Worm (Caenorhabditis elegans) whole organism, L4 larva: Measurements from ENCODE around the gene F58A4.2.

Experiments
- F26F4.8 ChIP-seq: fragments of 200-800 bp; sonication (Bioruptor generic); conservative IDR thresholded peaks from 2 replicates; pipeline ENCODE4 v1.3.6; 2022; ENCODE audit warnings: missing genetic modification characterization, missing compliant biosample characterization
- F37D6.2 ChIP-seq: sonication (generic microtip); optimal IDR thresholded peaks from 2 replicates; lab custom pipeline; 2016; ENCODE audit warnings: mild to moderate bottlenecking, missing genetic modification characterization, missing compliant biosample characterization
- R02D3.7 ChIP-seq: fragments of 150-350 bp; sonication (generic microtip); optimal IDR thresholded peaks from 3 replicates; lab custom pipeline; 2014; ENCODE audit warnings: missing biosample characterization, missing genetic modification characterization
- ZK546.5 ChIP-seq, 2 experiments: sonication (generic microtip); optimal IDR thresholded peaks; 2 replicates each; lab custom pipeline; 2017; ENCODE audit warnings: missing biosample characterization in 2 of 2, missing genetic modification characterization in 2 of 2
- aly-2 ChIP-seq: sonication (generic microtip); optimal IDR thresholded peaks from 2 replicates; lab custom pipeline; 2018; ENCODE audit warnings: missing biosample characterization, missing genetic modification characterization
- ama-1 ChIP-seq: fragments of 150-350 bp; optimal IDR thresholded peaks from 2 replicates; lab custom pipeline; 2014; ENCODE audit warnings: inconsistent platforms, mixed read lengths
- attf-4 ChIP-seq: sonication (generic microtip); optimal IDR thresholded peaks from 3 replicates; lab custom pipeline; 2017; ENCODE audit warnings: missing biosample characterization, missing genetic modification characterization
- ceh-20 ChIP-seq: fragments of 200-800 bp; sonication (Bioruptor generic); IDR thresholded peaks from 2 replicates; pipeline ENCODE4 v1.3.6; 2022; ENCODE audit warnings: missing genetic modification reagents, missing genetic modification characterization, missing compliant biosample characterization
- ceh-62 ChIP-seq: sonication (generic microtip); optimal IDR thresholded peaks from 2 replicates; lab custom pipeline; 2017; ENCODE audit warnings: missing biosample characterization, missing genetic modification characterization
- ceh-82 ChIP-seq: sonication (generic microtip); optimal IDR thresholded peaks from 2 replicates; lab custom pipeline; 2017; ENCODE audit warnings: missing biosample characterization, missing genetic modification characterization
- ces-1 ChIP-seq: fragments of 150-350 bp; sonication (generic microtip); optimal IDR thresholded peaks from 4 replicates; lab custom pipeline; 2014; ENCODE audit warnings: missing biosample characterization, missing genetic modification reagents, missing genetic modification characterization
- cey-2 ChIP-seq: sonication (generic microtip); optimal IDR thresholded peaks from 3 replicates; lab custom pipeline; 2017; ENCODE audit warnings: missing genetic modification characterization, mild to moderate bottlenecking, missing compliant biosample characterization, antibody characterized with exemption, borderline replicate concordance; ENCODE audit not compliant: insufficient read depth
- daf-16 ChIP-seq, 3 experiments: sonication (generic microtip); optimal IDR thresholded peaks; 2 replicates each; lab custom pipeline; 2016 to 2017; ENCODE audit warnings: missing genetic modification characterization in 3 of 3, missing genetic modification reagents in 3 of 3, mild to moderate bottlenecking in 2 of 3, missing compliant biosample characterization in 2 of 3, missing biosample characterization in 1 of 3, moderate library complexity in 1 of 3
- daf-19 ChIP-seq: fragments of 200-800 bp; sonication (Bioruptor generic); conservative IDR thresholded peaks from 2 replicates; pipeline ENCODE4 v1.3.6; 2022; ENCODE audit warnings: missing genetic modification characterization, missing compliant biosample characterization
- daf-8 ChIP-seq: fragments of 200-800 bp; sonication (Bioruptor generic); IDR thresholded peaks from 2 replicates; pipeline ENCODE4 v1.3.6; 2022; ENCODE audit warnings: missing genetic modification characterization, missing compliant biosample characterization
- dpl-1 ChIP-seq: fragments of 150-350 bp; optimal IDR thresholded peaks from 2 replicates; lab custom pipeline; 2014; ENCODE audit warnings: missing biosample characterization, missing genetic modification reagents, missing genetic modification characterization
- duxl-1 ChIP-seq: sonication (generic microtip); optimal IDR thresholded peaks from 2 replicates; lab custom pipeline; 2016; ENCODE audit warnings: mild to moderate bottlenecking, missing genetic modification characterization, moderate library complexity, missing compliant biosample characterization; ENCODE audit not compliant: poor library complexity
- dve-1 ChIP-seq: sonication (generic microtip); optimal IDR thresholded peaks from 2 replicates; lab custom pipeline; 2017; ENCODE audit warnings: antibody characterized with exemption, mild to moderate bottlenecking, missing genetic modification characterization, missing compliant biosample characterization; ENCODE audit not compliant: insufficient read depth
- egl-27 ChIP-seq: sonication (generic microtip); optimal IDR thresholded peaks from 3 replicates; lab custom pipeline; 2017; ENCODE audit warnings: missing biosample characterization, missing genetic modification reagents, missing genetic modification characterization
- egl-43 ChIP-seq: fragments of 200-800 bp; sonication (Bioruptor generic); IDR thresholded peaks from 2 replicates; pipeline ENCODE4 v1.3.6; 2022; ENCODE audit warnings: missing genetic modification reagents, missing genetic modification characterization, missing compliant biosample characterization
- gei-8 ChIP-seq: fragments of 200-800 bp; sonication (Bioruptor generic); optimal IDR thresholded peaks from 2 replicates; lab custom pipeline; 2018; ENCODE audit warnings: mild to moderate bottlenecking, missing genetic modification characterization, missing compliant biosample characterization
- lim-7 ChIP-seq: fragments of 200-800 bp; sonication (Bioruptor generic); IDR thresholded peaks from 2 replicates; pipeline ENCODE4 v1.3.6; 2022; ENCODE audit warnings: missing genetic modification characterization, missing compliant biosample characterization
- lin-1 ChIP-seq: fragments of 200-800 bp; sonication (Bioruptor generic); IDR thresholded peaks from 2 replicates; pipeline ENCODE4 v1.3.6; 2022; ENCODE audit warnings: missing genetic modification reagents, missing genetic modification characterization, missing compliant biosample characterization
- lin-13 ChIP-seq: fragments of 150-350 bp; optimal IDR thresholded peaks from 2 replicates; lab custom pipeline; 2014; ENCODE audit warnings: missing biosample characterization, missing genetic modification reagents, missing genetic modification characterization
- lin-15B ChIP-seq: fragments of 150-350 bp; sonication (generic microtip); optimal IDR thresholded peaks from 3 replicates; lab custom pipeline; 2014; ENCODE audit warnings: missing biosample characterization, missing genetic modification characterization
- lir-3 ChIP-seq: sonication (generic microtip); optimal IDR thresholded peaks from 2 replicates; lab custom pipeline; 2016; ENCODE audit warnings: mild to moderate bottlenecking, missing genetic modification characterization, missing compliant biosample characterization
- madf-9 ChIP-seq: fragments of 200-800 bp; sonication (Bioruptor generic); conservative IDR thresholded peaks from 2 replicates; pipeline ENCODE4 v1.3.6; 2022; ENCODE audit warnings: missing genetic modification reagents, missing genetic modification characterization, missing compliant biosample characterization
- mep-1 ChIP-seq: fragments of 150-350 bp; sonication (generic microtip); optimal IDR thresholded peaks from 3 replicates; lab custom pipeline; 2014; ENCODE audit warnings: missing biosample characterization, missing genetic modification characterization
- mes-2 ChIP-seq: sonication (generic microtip); optimal IDR thresholded peaks from 2 replicates; lab custom pipeline; 2016; ENCODE audit warnings: missing genotype, mild to moderate bottlenecking, missing genetic modification characterization, missing compliant biosample characterization; ENCODE audit not compliant: poor library complexity, severe bottlenecking
- mxl-3 ChIP-seq: fragments of 200-800 bp; sonication (Bioruptor generic); optimal IDR thresholded peaks from 2 replicates; lab custom pipeline; 2018; ENCODE audit warnings: mild to moderate bottlenecking, missing genetic modification characterization, missing compliant biosample characterization
- nhr-237 ChIP-seq: sonication (generic microtip); optimal IDR thresholded peaks from 2 replicates; lab custom pipeline; 2017; ENCODE audit warnings: missing biosample characterization, missing genetic modification characterization
- nhr-28 ChIP-seq: fragments of 150-350 bp; optimal IDR thresholded peaks from 2 replicates; lab custom pipeline; 2014; ENCODE audit warnings: missing biosample characterization, missing genetic modification characterization
- nhr-48 ChIP-seq: sonication (generic microtip); optimal IDR thresholded peaks from 2 replicates; lab custom pipeline; 2016; ENCODE audit warnings: mild to moderate bottlenecking, missing genetic modification characterization, missing compliant biosample characterization
- nhr-6 ChIP-seq: fragments of 150-350 bp; optimal IDR thresholded peaks from 2 replicates; lab custom pipeline; 2014; ENCODE audit warnings: missing biosample characterization, missing genetic modification characterization
- nhr-76 ChIP-seq: fragments of 150-350 bp; optimal IDR thresholded peaks from 2 replicates; lab custom pipeline; 2014; ENCODE audit warnings: missing biosample characterization, missing genetic modification characterization
- pha-4 ChIP-seq, 2 experiments: fragments of 150-350 bp in 1 of 2; fragments of 200-800 bp in 1 of 2; sonication (Bioruptor generic) in 1 of 2; IDR thresholded peaks in 1 of 2; optimal IDR thresholded peaks in 1 of 2; 2 replicates each; pipeline versions ENCODE4 v1.3.6 to Lab custom; 2014 to 2022; ENCODE audit warnings: missing genetic modification characterization in 2 of 2, missing genetic modification reagents in 2 of 2, missing biosample characterization in 1 of 2, missing compliant biosample characterization in 1 of 2
- pqm-1 ChIP-seq: sonication (generic microtip); optimal IDR thresholded peaks from 2 replicates; lab custom pipeline; 2017; ENCODE audit warnings: missing biosample characterization, missing genetic modification characterization
- sdz-12 ChIP-seq: fragments of 200-800 bp; sonication (Bioruptor generic); optimal IDR thresholded peaks from 2 replicates; lab custom pipeline; 2018; ENCODE audit warnings: mild to moderate bottlenecking, missing genetic modification characterization, missing compliant biosample characterization
- skn-1 ChIP-seq: fragments of 150-350 bp; optimal IDR thresholded peaks from 2 replicates; lab custom pipeline; 2014; ENCODE audit warnings: missing biosample characterization, missing genetic modification characterization
- spr-1 ChIP-seq: sonication (generic microtip); optimal IDR thresholded peaks from 2 replicates; lab custom pipeline; 2016; ENCODE audit warnings: mild to moderate bottlenecking, missing genetic modification characterization, missing compliant biosample characterization
- spr-3 ChIP-seq: fragments of 200-800 bp; sonication (Bioruptor generic); optimal IDR thresholded peaks from 2 replicates; lab custom pipeline; 2018; ENCODE audit warnings: mild to moderate bottlenecking, missing genetic modification characterization, missing compliant biosample characterization
- tag-97 ChIP-seq: fragments of 200-800 bp; sonication (Bioruptor generic); IDR thresholded peaks from 2 replicates; pipeline ENCODE4 v1.3.6; 2022; ENCODE audit warnings: missing genetic modification characterization, missing compliant biosample characterization
- unc-62 ChIP-seq, 3 experiments: fragments of 150-350 bp in 1 of 3; sonication (generic microtip); optimal IDR thresholded peaks in 2 of 3; peaks in 1 of 3; 1 replicate in 1 of 3; 2 replicates in 2 of 3; lab custom pipeline; 2014 to 2017; ENCODE audit warnings: missing biosample characterization in 3 of 3, missing genetic modification characterization in 3 of 3, missing genetic modification reagents in 3 of 3, missing genotype in 1 of 3
- vab-7 ChIP-seq: fragments of 200-800 bp; sonication (Bioruptor generic); IDR thresholded peaks from 2 replicates; pipeline ENCODE4 v1.3.6; 2022; ENCODE audit warnings: missing genetic modification reagents, missing genetic modification characterization, missing compliant biosample characterization
- zag-1 ChIP-seq: fragments of 150-350 bp; optimal IDR thresholded peaks from 2 replicates; lab custom pipeline; 2014; ENCODE audit warnings: missing biosample characterization, missing genetic modification characterization
- zip-11 ChIP-seq: fragments of 200-800 bp; sonication (Bioruptor generic); IDR thresholded peaks from 2 replicates; pipeline ENCODE4 v1.3.6; 2022; ENCODE audit warnings: missing genetic modification characterization, missing compliant biosample characterization
- zip-2 ChIP-seq: fragments of 150-350 bp; optimal IDR thresholded peaks from 2 replicates; lab custom pipeline; 2014; ENCODE audit warnings: missing biosample characterization, missing genetic modification characterization
- ztf-11 ChIP-seq: fragments of 150-350 bp; optimal IDR thresholded peaks from 2 replicates; lab custom pipeline; 2014; ENCODE audit warnings: missing biosample characterization, missing genetic modification characterization
- ztf-7 ChIP-seq: fragments of 150-350 bp; optimal IDR thresholded peaks from 2 replicates; lab custom pipeline; 2014; ENCODE audit warnings: missing biosample characterization, missing genetic modification characterization

The F58A4.2 gene

ce11 chrIII:9619079-9619761, 18.7 kb upstream of the F58A4.2 start, which contains the start of gene hlh-11 (continued):
- peak; percentile 93 for TF ChIP-seq nhr-48 (tag; lab: Kevin White, UChicago)
- TF ChIP-seq mep-1 = peak; percentile 97
- TF ChIP-seq cey-2 (tag; lab: Kevin White, UChicago) = peak; percentile 64
- TF ChIP-seq dpl-1 (GFP tag; lab: Kevin White, UChicago) = peak; percentile 64
- TF ChIP-seq ceh-20 = peak; percentile 64
- no peak for TF ChIP-seq madf-9
- TF ChIP-seq lir-3 (tag; lab: Kevin White, UChicago) = no peak
- no peak for TF ChIP-seq zip-11 (GFP tag; lab: Robert Waterston, UW)
- no peak for TF ChIP-seq ztf-7 (tag; lab: Kevin White, UChicago)
- no peak for TF ChIP-seq aly-2 (tag; lab: Kevin White, UChicago)
- no peak for TF ChIP-seq lin-15B (tag; lab: Kevin White, UChicago)
- TF ChIP-seq lin-1 = peak; percentile 66
- TF ChIP-seq skn-1 (tag; lab: Kevin White, UChicago) = peak; percentile 13
- no peak for TF ChIP-seq daf-8
- peak; percentile 85 for TF ChIP-seq nhr-6 (tag; lab: Kevin White, UChicago)
- no peak for TF ChIP-seq ceh-62 (tag; lab: Kevin White, UChicago)
- peak; percentile 38 for TF ChIP-seq lin-13 (GFP tag; lab: Kevin White, UChicago)
- TF ChIP-seq nhr-28 (tag; lab: Kevin White, UChicago) = peak; percentile 83
- 0 out of 2 replicates have a peak, but pooled peaks have one; percentile 43 for TF ChIP-seq vab-7
- peak; percentile 10 for TF ChIP-seq nhr-76 (tag; lab: Kevin White, UChicago)
- TF ChIP-seq duxl-1 (tag; lab: Kevin White, UChicago) = peak; percentile 25
- peak in 1 of 2 experiments; percentile 82 for TF ChIP-seq unc-62 (GFP tag; optimal IDR thresholded peaks at IDR 0.05 in 1 of 2; lab: Kevin White, UChicago)
- peak; percentile 43 for TF ChIP-seq unc-62 (tag; optimal IDR thresholded peaks at IDR 0.05; lab: Kevin White, UChicago)
- peak; percentile 95 for TF ChIP-seq dve-1 (tag; lab: Kevin White, UChicago)
- TF ChIP-seq F37D6.2 (tag; lab: Kevin White, UChicago) = peak; percentile 90
- peak; percentile 64 for TF ChIP-seq nhr-237 (tag; lab: Kevin White, UChicago)
- TF ChIP-seq daf-19 (GFP tag; lab: Robert Waterston, UW) = no peak
- TF ChIP-seq gei-8 (GFP tag; lab: Kevin White, UChicago) = peak; percentile 89
- TF ChIP-seq spr-1 (tag; lab: Kevin White, UChicago) = peak; percentile 88
- TF ChIP-seq ZK546.5 (tag; optimal IDR thresholded peaks at IDR 0.05; lab: Kevin White, UChicago) = peak in 1 of 2 experiments; percentile 47
- peak; percentile 97 for TF ChIP-seq mxl-3 (GFP tag; lab: Kevin White, UChicago)
- TF ChIP-seq daf-16 (GFP tag; optimal IDR thresholded peaks at IDR 0.05; lab: Kevin White, UChicago) = peak in 1 of 2 experiments; percentile 81
- peak; percentile 66 for TF ChIP-seq daf-16 (tag; optimal IDR thresholded peaks at IDR 0.05; lab: Kevin White, UChicago)
- peak; percentile 22 for TF ChIP-seq spr-3 (GFP tag; lab: Kevin White, UChicago)
- TF ChIP-seq ztf-11 (tag; lab: Kevin White, UChicago) = no peak
- no peak for TF ChIP-seq ceh-82 (tag; lab: Kevin White, UChicago)
- TF ChIP-seq tag-97 (GFP tag; lab: Robert Waterston, UW) = no peak
- TF ChIP-seq sdz-12 (GFP tag; lab: Kevin White, UChicago) = no peak
- TF ChIP-seq R02D3.7 (tag; lab: Kevin White, UChicago) = no peak
- peak; percentile 62; the same call in 1 of the 2 replicates for TF ChIP-seq egl-43 (GFP tag; lab: Robert Waterston, UW)
- no peak; the same call in 1 of the 2 replicates for TF ChIP-seq lim-7 (GFP tag; lab: Robert Waterston, UW)
- TF ChIP-seq attf-4 (tag; lab: Kevin White, UChicago) = no peak
- TF ChIP-seq ama-1 (lab: Kevin White, UChicago) = no peak
- no peak for TF ChIP-seq F26F4.8 (GFP tag; lab: Robert Waterston, UW)
- peak; percentile 48 for TF ChIP-seq zag-1 (tag; lab: Kevin White, UChicago)
- peak; percentile 53 for TF ChIP-seq mes-2 (tag; lab: Kevin White, UChicago)
- no peak for TF ChIP-seq zip-2
- peak; percentile 57 for TF ChIP-seq pqm-1 (tag; lab: Kevin White, UChicago)
- TF ChIP-seq pha-4 (GFP tag; IDR thresholded peaks at IDR 0.05; lab: Robert Waterston, UW) = peak; percentile 91
- peak; percentile 30 for TF ChIP-seq pha-4 (tag; optimal IDR thresholded peaks at IDR 0.05; lab: Kevin White, UChicago)
- peak; percentile 58 for TF ChIP-seq ces-1 (GFP tag; lab: Kevin White, UChicago)
- no peak for TF ChIP-seq egl-27 (tag; lab: Kevin White, UChicago)
